Fruit fly (Drosophila melanogaster) whole organism, wandering third instar larva: ENCODE results near the gene CG12531.
A peak's percentile ranks its signal among the peaks of the same experiment; 100 is the strongest.

ENCODE experiments used
- Dfd ChIP-seq: fragments of >200 bp; optimal IDR thresholded peaks from 2 replicates; lab custom pipeline; 2017; ENCODE audit warnings: missing biosample characterization, missing genetic modification characterization
- OdsH ChIP-seq: fragments of 200-800 bp; sonication (Bioruptor generic); optimal IDR thresholded peaks from 2 replicates; lab custom pipeline; 2016; ENCODE audit warnings: missing biosample characterization, mild to moderate bottlenecking, missing genetic modification characterization
- Vsx2 ChIP-seq: fragments of 200-300, 225-300 bp; sonication (Bioruptor generic); optimal IDR thresholded peaks from 2 replicates; lab custom pipeline; 2018; ENCODE audit warnings: missing biosample characterization, missing genetic modification characterization; ENCODE audit not compliant: partially characterized antibody
- brk ChIP-seq: fragments of 200-800 bp; sonication (Bioruptor generic); optimal IDR thresholded peaks from 2 replicates; lab custom pipeline; 2016; ENCODE audit warnings: missing biosample characterization, mild to moderate bottlenecking, missing genetic modification characterization
- dl ChIP-seq, 2 experiments: fragments of 175-275, 200-275 bp in 1 of 2; fragments of 200-275 bp in 1 of 2; sonication (Bioruptor generic); optimal IDR thresholded peaks; lab custom pipeline; 2018; ENCODE audit warnings: mild to moderate bottlenecking in 2 of 2, missing biosample characterization in 2 of 2, missing genetic modification characterization in 2 of 2, moderate library complexity in 2 of 2; ENCODE audit not compliant: partially characterized antibody in 2 of 2, insufficient read depth in 1 of 2
- ey ChIP-seq: fragments of 200-800 bp; sonication (Bioruptor generic); optimal IDR thresholded peaks from 2 replicates; lab custom pipeline; 2016; ENCODE audit warnings: missing biosample characterization, missing genetic modification characterization
- fru ChIP-seq: fragments of 200-800 bp; sonication (Bioruptor generic); optimal IDR thresholded peaks from 3 replicates; lab custom pipeline; 2016; ENCODE audit warnings: missing biosample characterization, mild to moderate bottlenecking, missing genetic modification characterization
- h ChIP-seq: fragments of 200-800 bp; sonication (Bioruptor generic); optimal IDR thresholded peaks from 3 replicates; lab custom pipeline; 2016; ENCODE audit warnings: missing biosample characterization, mild to moderate bottlenecking, missing genetic modification characterization
- psq ChIP-seq: fragments of 200-800 bp; sonication (Bioruptor generic); optimal IDR thresholded peaks from 3 replicates; lab custom pipeline; 2017; ENCODE audit warnings: missing biosample characterization, mild to moderate bottlenecking, missing genetic modification characterization, moderate library complexity

The CG12531 gene

dm6 chrX:19773734-19774702, 55.3 kb downstream of the CG12531 start:
- TF ChIP-seq psq = peak; percentile 99
- peak in 1 of 2 experiments; percentile 6 for TF ChIP-seq dl (GFP tag; optimal IDR thresholded peaks at IDR 0.05; lab: Kevin White, UChicago; ENCODE audit: insufficient read depth in 1 of 2, partially characterized antibody in 2 of 2)
- peak; percentile 47 for TF ChIP-seq Dfd (GFP tag; lab: Kevin White, UChicago)
- TF ChIP-seq brk (GFP tag; lab: Kevin White, UChicago) = peak; percentile 35
- no peak for TF ChIP-seq fru (GFP tag; lab: Kevin White, UChicago)
- TF ChIP-seq h = no peak
- peak; percentile 14 for TF ChIP-seq Vsx2 (GFP tag; lab: Kevin White, UChicago)
- TF ChIP-seq OdsH (GFP tag; lab: Kevin White, UChicago) = no peak

- TF ChIP-seq psq (peak; percentile 86), brk (GFP tag; lab: Kevin White, UChicago) (no peak), ey (GFP tag; lab: Kevin White, UChicago) (no peak)
Observed at dm6 chrX:19775055-19775645, 56.4 kb downstream of the CG12531 start.
